Worm (Caenorhabditis elegans) whole organism, mixed stage, embryonic: Measurements from ENCODE around the gene asb-1.

ENCODE experiments used
- ceh-43 ChIP-seq: fragments of 200-800 bp; sonication (Bioruptor generic); optimal IDR thresholded peaks from 2 replicates; lab custom pipeline; 2018; ENCODE audit warnings: mild to moderate bottlenecking, missing genetic modification characterization, moderate library complexity, missing compliant biosample characterization
- ceh-83 ChIP-seq: fragments of 200-800 bp; sonication (Bioruptor generic); optimal IDR thresholded peaks from 2 replicates; lab custom pipeline; 2018; ENCODE audit warnings: mild to moderate bottlenecking, missing genetic modification characterization, missing compliant biosample characterization
- elt-3 ChIP-seq: fragments of 150-350 bp; optimal IDR thresholded peaks from 2 replicates; lab custom pipeline; 2014; ENCODE audit warnings: missing biosample characterization, missing genetic modification characterization
- lsy-2 ChIP-seq: fragments of 150-350 bp; optimal IDR thresholded peaks from 2 replicates; lab custom pipeline; 2014; ENCODE audit warnings: missing biosample characterization, missing genetic modification characterization
- snpc-4 ChIP-seq: fragments of 150-350 bp; optimal IDR thresholded peaks from 2 replicates; lab custom pipeline; 2014; ENCODE audit warnings: missing biosample characterization, missing genetic modification characterization
- unc-62 ChIP-seq: fragments of 150-350 bp; optimal IDR thresholded peaks from 2 replicates; lab custom pipeline; 2014; ENCODE audit warnings: missing biosample characterization, missing genetic modification reagents, missing genetic modification characterization

DNA sequence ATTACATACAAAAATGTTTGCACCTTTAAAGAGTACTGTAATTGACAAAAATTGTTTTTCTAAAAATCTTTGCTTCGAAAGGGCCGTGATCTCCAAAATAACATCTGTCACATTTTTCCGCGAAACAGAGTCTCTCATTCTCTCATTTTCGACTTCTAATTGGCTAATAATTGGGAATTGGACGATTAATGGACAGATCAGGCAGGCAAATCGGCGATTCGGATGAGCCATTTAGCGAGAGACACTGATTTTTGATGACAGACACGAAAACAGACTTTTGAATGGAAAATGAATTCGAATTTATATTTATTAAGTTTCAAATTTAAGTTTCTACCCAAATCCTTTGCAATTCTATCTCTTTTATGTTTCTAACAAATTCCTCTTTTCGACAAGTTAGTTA is 8.2 kb upstream of the asb-1 start:
- TF ChIP-seq snpc-4 (tag; lab: Kevin White, UChicago) (no peak), unc-62 (GFP tag; lab: Kevin White, UChicago) (no peak), lsy-2 (no peak), elt-3 (tag; lab: Kevin White, UChicago) (no peak), ceh-83 (GFP tag; lab: Kevin White, UChicago) (no peak), ceh-43 (GFP tag; lab: Kevin White, UChicago) (no peak)
